Fruit fly (Drosophila melanogaster) whole organism, embryonic: ENCODE results near the gene CG13912.
A peak's percentile ranks its signal among the peaks of the same experiment; 100 is the strongest.

ENCODE experiments used
- Ada2b ChIP-seq: fragments of 200-800 bp; sonication (Bioruptor generic); IDR thresholded peaks from 2 replicates; pipeline ENCODE4 v1.3.6; 2022; ENCODE audit warnings: missing biosample characterization, missing genetic modification characterization
- Aef1 ChIP-seq: fragments of 200-800 bp; sonication (Bioruptor generic); IDR thresholded peaks from 3 replicates; pipeline ENCODE4 v1.3.6; 2022; ENCODE audit warnings: missing biosample characterization, missing genetic modification characterization
- Bteb2 ChIP-seq: fragments of 200-800 bp; sonication (Bioruptor generic); optimal IDR thresholded peaks from 2 replicates; lab custom pipeline; 2016; ENCODE audit warnings: missing biosample characterization, missing genetic modification characterization
- CG10209 ChIP-seq: fragments of 200-800 bp; sonication (Bioruptor generic); optimal IDR thresholded peaks from 3 replicates; lab custom pipeline; 2017; ENCODE audit warnings: missing biosample characterization, mild to moderate bottlenecking, missing genetic modification characterization, missing genetic modification reagents
- CG10431 ChIP-seq: fragments of 200-800 bp; sonication (Bioruptor generic); optimal IDR thresholded peaks from 3 replicates; lab custom pipeline; 2018; ENCODE audit warnings: missing biosample characterization, mild to moderate bottlenecking, missing genetic modification characterization
- CG10654 ChIP-seq: fragments of 200-800 bp; sonication (Bioruptor generic); optimal IDR thresholded peaks from 2 replicates; lab custom pipeline; 2016; ENCODE audit warnings: missing biosample characterization, missing genetic modification characterization
- CG11504 ChIP-seq: fragments of 200-800 bp; sonication (Bioruptor generic); optimal IDR thresholded peaks from 3 replicates; lab custom pipeline; 2019; ENCODE audit warnings: missing biosample characterization, mild to moderate bottlenecking, missing genetic modification characterization, moderate library complexity
- CG12104 ChIP-seq: fragments of 200-800 bp; sonication (Bioruptor generic); optimal IDR thresholded peaks from 3 replicates; lab custom pipeline; 2016; ENCODE audit warnings: missing biosample characterization, missing genetic modification characterization
- CG12942 ChIP-seq: fragments of 200-800 bp; sonication (Bioruptor generic); optimal IDR thresholded peaks from 3 replicates; lab custom pipeline; 2016; ENCODE audit warnings: missing biosample characterization, missing genetic modification characterization
- CG13296 ChIP-seq: fragments of 200-800 bp; sonication (Bioruptor generic); optimal IDR thresholded peaks from 3 replicates; lab custom pipeline; 2018; ENCODE audit warnings: missing biosample characterization, mild to moderate bottlenecking, missing genetic modification characterization
- CG14050 ChIP-seq: fragments of 200-800 bp; sonication (Bioruptor generic); IDR thresholded peaks from 3 replicates; pipeline ENCODE4 v1.3.6; 2022; ENCODE audit warnings: missing biosample characterization, missing genetic modification characterization
- CG34224 ChIP-seq: fragments of 200-800 bp; sonication (Bioruptor generic); IDR thresholded peaks from 3 replicates; pipeline ENCODE4 v1.3.6; 2022; ENCODE audit warnings: missing biosample characterization, missing genetic modification characterization; ENCODE audit not compliant: partially characterized antibody
- CG4820 ChIP-seq: fragments of 200-800 bp; sonication (Bioruptor generic); optimal IDR thresholded peaks from 3 replicates; lab custom pipeline; 2016; ENCODE audit warnings: missing biosample characterization, missing genetic modification characterization
- CG6765 ChIP-seq: fragments of 200-800 bp; sonication (Bioruptor generic); optimal IDR thresholded peaks from 3 replicates; lab custom pipeline; 2017; ENCODE audit warnings: missing biosample characterization, mild to moderate bottlenecking, missing genetic modification characterization
- CG7372 ChIP-seq: fragments of 200-800 bp; sonication (Bioruptor generic); IDR thresholded peaks from 2 replicates; pipeline ENCODE4 v1.3.6; 2022; ENCODE audit warnings: missing biosample characterization, missing genetic modification characterization
- CHES-1-like ChIP-seq: fragments of 200-800 bp; sonication (Bioruptor generic); optimal IDR thresholded peaks from 2 replicates; lab custom pipeline; 2016; ENCODE audit warnings: missing biosample characterization, missing genetic modification characterization
- CoRest ChIP-seq: fragments of 200-800 bp; sonication (Bioruptor generic); optimal IDR thresholded peaks from 3 replicates; lab custom pipeline; 2018; ENCODE audit warnings: missing biosample characterization, mild to moderate bottlenecking, missing genetic modification characterization, moderate library complexity
- Hand ChIP-seq: fragments of 200-800 bp; sonication (Bioruptor generic); optimal IDR thresholded peaks from 2 replicates; lab custom pipeline; 2017; ENCODE audit warnings: mild to moderate bottlenecking, missing biosample characterization, missing genetic modification reagents, missing genetic modification characterization
- Meics ChIP-seq: fragments of 200-800 bp; sonication (Bioruptor generic); optimal IDR thresholded peaks from 2 replicates; lab custom pipeline; 2017; ENCODE audit warnings: missing biosample characterization, mild to moderate bottlenecking, missing genetic modification characterization
- NC2α ChIP-seq: fragments of 200-800 bp; sonication (Bioruptor generic); optimal IDR thresholded peaks from 2 replicates; lab custom pipeline; 2016; ENCODE audit warnings: missing biosample characterization, missing genetic modification characterization
- Optix ChIP-seq: fragments of 200-800 bp; sonication (Bioruptor generic); IDR thresholded peaks from 3 replicates; pipeline ENCODE4 v1.3.6; 2022; ENCODE audit warnings: missing biosample characterization, missing genetic modification characterization
- Pdp1 ChIP-seq, 2 experiments: fragments of 200-800 bp; sonication (Bioruptor generic); optimal IDR thresholded peaks; 3 replicates each; lab custom pipeline; 2016; ENCODE audit warnings: missing biosample characterization in 2 of 2, missing genetic modification characterization in 2 of 2, mild to moderate bottlenecking in 1 of 2, moderate library complexity in 1 of 2
- Poxn ChIP-seq: fragments of 200-800 bp; sonication (Bioruptor generic); IDR thresholded peaks from 2 replicates; pipeline ENCODE4 v1.3.6; 2022; ENCODE audit warnings: missing biosample characterization, missing genetic modification characterization
- Sox102F ChIP-seq: fragments of 200-800 bp; sonication (Bioruptor generic); optimal IDR thresholded peaks from 2 replicates; lab custom pipeline; 2018; ENCODE audit warnings: missing biosample characterization, mild to moderate bottlenecking, missing genetic modification characterization, moderate library complexity
- Usf ChIP-seq: fragments of 200-800 bp; sonication (Bioruptor generic); optimal IDR thresholded peaks from 2 replicates; lab custom pipeline; 2017; ENCODE audit warnings: missing genotype, missing biosample characterization, missing genetic modification characterization
- Vsx1 ChIP-seq: fragments of 200-800 bp; sonication (Bioruptor generic); optimal IDR thresholded peaks from 2 replicates; lab custom pipeline; 2017; ENCODE audit warnings: missing biosample characterization, mild to moderate bottlenecking, missing genetic modification characterization, missing genetic modification reagents
- ash1 ChIP-seq: fragments of 200-800 bp; sonication (Bioruptor generic); optimal IDR thresholded peaks from 2 replicates; lab custom pipeline; 2018; ENCODE audit warnings: missing biosample characterization, mild to moderate bottlenecking, missing genetic modification characterization
- croc ChIP-seq: fragments of 200-800 bp; sonication (Bioruptor generic); conservative IDR thresholded peaks from 3 replicates; pipeline ENCODE4 v1.3.6; 2022; ENCODE audit warnings: missing biosample characterization, missing genetic modification characterization
- crp ChIP-seq, 2 experiments: fragments of 200-800 bp; sonication (Bioruptor generic); optimal IDR thresholded peaks; 2 replicates in 1 of 2; 3 replicates in 1 of 2; lab custom pipeline; 2017; ENCODE audit warnings: missing biosample characterization in 2 of 2, missing genetic modification characterization in 2 of 2, mild to moderate bottlenecking in 1 of 2, moderate library complexity in 1 of 2
- dpn ChIP-seq, 2 experiments: fragments of 200-800 bp; sonication (Bioruptor generic); optimal IDR thresholded peaks; 3 replicates each; lab custom pipeline; 2016; ENCODE audit warnings: missing biosample characterization in 2 of 2, missing genetic modification characterization in 2 of 2
- eve ChIP-seq, 2 experiments: fragments of >200 bp; optimal IDR thresholded peaks; 2 replicates each; lab custom pipeline; 2017; ENCODE audit warnings: missing biosample characterization in 2 of 2, missing genetic modification characterization in 2 of 2
- exex ChIP-seq: fragments of 200-800 bp; sonication (Bioruptor generic); optimal IDR thresholded peaks from 4 replicates; lab custom pipeline; 2018; ENCODE audit warnings: missing biosample characterization, mild to moderate bottlenecking, missing genetic modification characterization, moderate library complexity
- eyg ChIP-seq: fragments of 200-800 bp; sonication (Bioruptor generic); optimal IDR thresholded peaks from 3 replicates; lab custom pipeline; 2016; ENCODE audit warnings: missing biosample characterization, missing genetic modification characterization
- fd96Cb ChIP-seq: fragments of 200-800 bp; sonication (Bioruptor generic); optimal IDR thresholded peaks from 2 replicates; lab custom pipeline; 2018; ENCODE audit warnings: missing biosample characterization, mild to moderate bottlenecking, missing genetic modification characterization, moderate library complexity
- gce ChIP-seq: fragments of 200-800 bp; sonication (Bioruptor generic); IDR thresholded peaks from 3 replicates; pipeline ENCODE4 v1.3.6; 2022; ENCODE audit warnings: missing biosample characterization, missing genetic modification characterization
- hb ChIP-seq: fragments of 200-800 bp; sonication (Bioruptor generic); IDR thresholded peaks from 3 replicates; pipeline ENCODE4 v1.3.6; 2022; ENCODE audit warnings: missing biosample characterization, missing genetic modification characterization; ENCODE audit not compliant: partially characterized antibody
- her ChIP-seq: fragments of 200-800 bp; sonication (Bioruptor generic); optimal IDR thresholded peaks from 2 replicates; lab custom pipeline; 2016; ENCODE audit warnings: missing biosample characterization, missing genetic modification characterization
- hth ChIP-seq: fragments of >200 bp; optimal IDR thresholded peaks from 2 replicates; lab custom pipeline; 2017; ENCODE audit warnings: inconsistent platforms
- jigr1 ChIP-seq: fragments of 200-800 bp; sonication (Bioruptor generic); IDR thresholded peaks from 3 replicates; pipeline ENCODE4 v1.3.6; 2022; ENCODE audit warnings: missing biosample characterization, missing genetic modification characterization
- jumu ChIP-seq: fragments of 200-800 bp; sonication (Bioruptor generic); optimal IDR thresholded peaks from 3 replicates; lab custom pipeline; 2016; ENCODE audit warnings: missing biosample characterization, missing genetic modification characterization
- ken ChIP-seq: fragments of 200-800 bp; sonication (Bioruptor generic); IDR thresholded peaks from 3 replicates; pipeline ENCODE4 v1.3.6; 2022; ENCODE audit warnings: missing biosample characterization, missing genetic modification characterization
- maf-S ChIP-seq: fragments of 200-800 bp; sonication (Bioruptor generic); optimal IDR thresholded peaks from 2 replicates; lab custom pipeline; 2016; ENCODE audit warnings: missing biosample characterization, missing genetic modification characterization
- otp ChIP-seq: fragments of 200-800 bp; sonication (Bioruptor generic); IDR thresholded peaks from 3 replicates; pipeline ENCODE4, ENCODE4 v1.3.6; 2022; ENCODE audit warnings: missing biosample characterization, missing genetic modification characterization
- p53 ChIP-seq: fragments of 200-800 bp; sonication (Bioruptor generic); optimal IDR thresholded peaks from 2 replicates; lab custom pipeline; 2016; ENCODE audit warnings: missing biosample characterization, missing genetic modification characterization
- pan ChIP-seq, 4 experiments: fragments of >200 bp in 3 of 4; fragments of 200-800 bp in 1 of 4; sonication (Bioruptor generic) in 1 of 4; optimal IDR thresholded peaks in 3 of 4; IDR thresholded peaks in 1 of 4; 2 replicates each; pipeline versions ENCODE4 v1.3.6 to Lab custom; 2017 to 2022; ENCODE audit warnings: missing biosample characterization in 2 of 4, missing genetic modification characterization in 2 of 4, mixed read lengths in 1 of 4
- slp2 ChIP-seq: fragments of 200-800 bp; sonication (Bioruptor generic); optimal IDR thresholded peaks from 2 replicates; lab custom pipeline; 2016; ENCODE audit warnings: missing biosample characterization, missing genetic modification characterization
- sob ChIP-seq: fragments of 200-800 bp; sonication (Bioruptor generic); IDR thresholded peaks from 2 replicates; pipeline ENCODE4 v1.3.6; 2022; ENCODE audit warnings: missing biosample characterization, missing genetic modification characterization
- tin ChIP-seq: fragments of 200-800 bp; sonication (Bioruptor generic); optimal IDR thresholded peaks from 3 replicates; lab custom pipeline; 2016; ENCODE audit warnings: missing biosample characterization, missing genetic modification characterization
- usp ChIP-seq: fragments of >200 bp; optimal IDR thresholded peaks from 2 replicates; lab custom pipeline; 2017; ENCODE audit warnings: missing biosample characterization, missing genetic modification characterization
- wdn ChIP-seq: fragments of 200-800 bp; sonication (Bioruptor generic); IDR thresholded peaks from 2 replicates; pipeline ENCODE4 v1.3.6; 2022; ENCODE audit warnings: missing biosample characterization, missing genetic modification characterization
- zen2 ChIP-seq: fragments of 200-800 bp; sonication (Bioruptor generic); IDR thresholded peaks from 3 replicates; pipeline ENCODE4 v1.3.6; 2022; ENCODE audit warnings: missing biosample characterization, missing genetic modification characterization; ENCODE audit not compliant: partially characterized antibody

CG13912 gene

DNA sequence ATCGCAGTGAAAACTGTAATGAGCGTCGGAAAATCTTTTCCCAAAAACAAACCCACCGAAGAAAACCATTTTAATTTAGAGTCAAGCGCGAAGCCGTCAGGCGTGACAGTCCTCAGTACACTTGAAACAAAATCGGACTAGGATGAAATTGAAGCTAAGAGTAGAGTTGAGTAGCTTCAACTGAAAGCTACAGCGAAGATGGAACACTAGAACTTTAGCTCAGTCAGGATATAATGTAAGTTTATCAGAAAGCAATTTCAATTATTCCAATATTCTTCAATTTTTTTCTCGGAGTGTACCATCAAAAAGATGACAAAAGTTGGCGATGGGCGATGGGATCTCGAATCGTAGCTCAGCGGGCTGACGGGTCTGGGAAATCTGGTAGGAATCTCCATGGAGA lies 27.1 kb downstream of the CG13912 start (continued):
- TF ChIP-seq otp (no peak), NC2α (no peak), CG10431 (no peak), ken (GFP tag; lab: Robert Waterston, UW) (no peak), CG10209 (peak; percentile 27), Meics (no peak), eve (GFP tag; optimal IDR thresholded peaks at IDR 0.05; lab: Kevin White, UChicago) (no peak), jigr1 (GFP tag; lab: Robert Waterston, UW) (no peak), Hand (GFP tag; lab: Kevin White, UChicago) (no peak), Vsx1 (GFP tag; lab: Kevin White, UChicago) (no peak), zen2 (GFP tag; lab: Robert Waterston, UW) (no peak), CG6765 (GFP tag; lab: Kevin White, UChicago) (no peak), her (GFP tag; lab: Kevin White, UChicago) (no peak), slp2 (GFP tag; lab: Kevin White, UChicago) (peak; percentile 10), tin (peak; percentile 53), Aef1 (GFP tag; lab: Robert Waterston, UW) (0 out of 3 replicates have a peak, but pooled peaks have one; percentile 25), jumu (peak; percentile 32), ash1 (no peak), Poxn (GFP tag; lab: Robert Waterston, UW) (no peak), CG14050 (no peak), eyg (no peak), Usf (GFP tag; lab: Kevin White, UChicago) (no peak), CG10654 (GFP tag; lab: Kevin White, UChicago) (peak; percentile 34), maf-S (GFP tag; lab: Kevin White, UChicago) (no peak), hb (no peak), CG4820 (GFP tag; lab: Kevin White, UChicago) (peak; percentile 63), crp (GFP tag; optimal IDR thresholded peaks at IDR 0.05; lab: Kevin White, UChicago) (no peak), CG13296 (GFP tag; lab: Kevin White, UChicago) (no peak), CG11504 (tag; lab: Kevin White, UChicago) (peak; percentile 70), dpn (GFP tag; optimal IDR thresholded peaks at IDR 0.05; lab: Kevin White, UChicago) (peak; percentile 16 to 39), CG34224 (GFP tag; lab: Robert Waterston, UW) (no peak), hth (no peak), p53 (GFP tag; lab: Kevin White, UChicago) (no peak), wdn (GFP tag; lab: Robert Waterston, UW) (no peak), Optix (GFP tag; lab: Robert Waterston, UW) (no peak), exex (tag; lab: Kevin White, UChicago) (no peak), Sox102F (GFP tag; lab: Kevin White, UChicago) (peak; percentile 64), CG12942 (GFP tag; lab: Kevin White, UChicago) (no peak), CG12104 (GFP tag; lab: Kevin White, UChicago) (no peak), usp (no peak), pan (optimal IDR thresholded peaks at IDR 0.05; lab: Kevin White, UChicago) (no peak), pan (GFP tag; optimal IDR thresholded peaks at IDR 0.05 in 1 of 2, IDR thresholded peaks at IDR 0.05 in 1 of 2) (no peak), Bteb2 (GFP tag; lab: Kevin White, UChicago) (no peak), Pdp1 (GFP tag; optimal IDR thresholded peaks at IDR 0.05; lab: Kevin White, UChicago) (peak; percentile 11 to 14), fd96Cb (tag; lab: Kevin White, UChicago) (peak; percentile 67), gce (GFP tag; lab: Robert Waterston, UW) (no peak), CG7372 (GFP tag; lab: Robert Waterston, UW) (no peak), Ada2b (peak; percentile 67), sob (no peak; the same call in 1 of the 2 replicates), croc (0 out of 3 replicates have a peak, but pooled peaks have one; percentile 20), CHES-1-like (GFP tag; lab: Kevin White, UChicago) (no peak), CoRest (tag; lab: Kevin White, UChicago) (peak; percentile 38)
